Worm (Caenorhabditis elegans) whole organism, L3 larva: ENCODE data around the gene inx-10.

Experiments used
- R02D3.7 ChIP-seq: fragments of 150-350 bp; optimal IDR thresholded peaks from 2 replicates; lab custom pipeline; 2014; ENCODE audit warnings: missing biosample characterization, missing genetic modification characterization
- ZK546.5 ChIP-seq: sonication (generic microtip); optimal IDR thresholded peaks from 2 replicates; lab custom pipeline; 2017; ENCODE audit warnings: missing biosample characterization, missing genetic modification characterization
- aly-2 ChIP-seq: fragments of 150-350 bp; optimal IDR thresholded peaks from 2 replicates; lab custom pipeline; 2014; ENCODE audit warnings: missing biosample characterization, missing genetic modification characterization
- ama-1 ChIP-seq: fragments of 150-350 bp; optimal IDR thresholded peaks from 2 replicates; lab custom pipeline; 2018
- ceh-16 ChIP-seq: sonication (generic microtip); optimal IDR thresholded peaks from 2 replicates; lab custom pipeline; 2017; ENCODE audit warnings: missing biosample characterization, missing genetic modification characterization
- ceh-28 ChIP-seq: fragments of 150-350 bp; optimal IDR thresholded peaks from 2 replicates; lab custom pipeline; 2014; ENCODE audit warnings: missing biosample characterization, missing genetic modification reagents, missing genetic modification characterization
- ceh-82 ChIP-seq: fragments of 150-350 bp; optimal IDR thresholded peaks from 2 replicates; lab custom pipeline; 2014; ENCODE audit warnings: missing biosample characterization, missing genetic modification characterization
- ceh-9 ChIP-seq: sonication (generic microtip); optimal IDR thresholded peaks from 2 replicates; lab custom pipeline; 2018; ENCODE audit warnings: missing biosample characterization, missing genetic modification characterization
- daf-12 ChIP-seq: fragments of 150-350 bp; optimal IDR thresholded peaks from 2 replicates; lab custom pipeline; 2014; ENCODE audit warnings: missing biosample characterization, missing genetic modification reagents, missing genetic modification characterization
- egl-27 ChIP-seq: sonication (generic microtip); optimal IDR thresholded peaks from 4 replicates; lab custom pipeline; 2017; ENCODE audit warnings: missing biosample characterization, missing genetic modification reagents, missing genetic modification characterization
- egl-5 ChIP-seq: fragments of 150-350 bp; optimal IDR thresholded peaks from 2 replicates; lab custom pipeline; 2017; ENCODE audit warnings: missing biosample characterization, missing genetic modification reagents, missing genetic modification characterization, inconsistent platforms
- elt-1 ChIP-seq: fragments of 150-350 bp; optimal IDR thresholded peaks from 2 replicates; lab custom pipeline; 2014; ENCODE audit warnings: missing biosample characterization, missing genetic modification characterization
- eor-1 ChIP-seq, 2 experiments: fragments of 150-350 bp; optimal IDR thresholded peaks; 2 replicates each; lab custom pipeline; 2014 to 2018; ENCODE audit warnings: missing biosample characterization in 2 of 2, missing genetic modification characterization in 2 of 2
- fkh-10 ChIP-seq: sonication (generic microtip); optimal IDR thresholded peaks from 2 replicates; lab custom pipeline; 2017; ENCODE audit warnings: missing biosample characterization, missing genetic modification reagents, missing genetic modification characterization
- fos-1 ChIP-seq: fragments of 150-350 bp; optimal IDR thresholded peaks from 2 replicates; lab custom pipeline; 2014; ENCODE audit warnings: missing biosample characterization, missing genetic modification characterization
- hmg-11 ChIP-seq: sonication (generic microtip); optimal IDR thresholded peaks from 2 replicates; lab custom pipeline; 2016; ENCODE audit warnings: missing genetic modification characterization, missing compliant biosample characterization
- lsy-12 ChIP-seq: sonication (generic microtip); optimal IDR thresholded peaks from 2 replicates; lab custom pipeline; 2016; ENCODE audit warnings: mild to moderate bottlenecking, missing genetic modification characterization, missing compliant biosample characterization
- mdl-1 ChIP-seq: fragments of 150-350 bp; optimal IDR thresholded peaks from 2 replicates; lab custom pipeline; 2014; ENCODE audit warnings: missing biosample characterization, missing genetic modification characterization
- nfya-1 ChIP-seq: sonication (generic microtip); optimal IDR thresholded peaks from 2 replicates; lab custom pipeline; 2017; ENCODE audit warnings: missing genetic modification characterization, mild to moderate bottlenecking, missing compliant biosample characterization, antibody characterized with exemption, moderate library complexity; ENCODE audit not compliant: insufficient read depth
- nhr-12 ChIP-seq: fragments of 150-350 bp; optimal IDR thresholded peaks from 2 replicates; lab custom pipeline; 2014; ENCODE audit warnings: missing biosample characterization, missing genetic modification characterization
- nhr-23 ChIP-seq: fragments of 150-350 bp; optimal IDR thresholded peaks from 2 replicates; lab custom pipeline; 2014; ENCODE audit warnings: missing biosample characterization, missing genetic modification reagents, missing genetic modification characterization
- nhr-237 ChIP-seq: fragments of 150-350 bp; optimal IDR thresholded peaks from 2 replicates; lab custom pipeline; 2014; ENCODE audit warnings: missing biosample characterization, missing genetic modification characterization
- nhr-25 ChIP-seq: sonication (generic microtip); optimal IDR thresholded peaks from 2 replicates; lab custom pipeline; 2017; ENCODE audit warnings: missing biosample characterization, missing genetic modification characterization
- nhr-28 ChIP-seq: fragments of 150-350 bp; optimal IDR thresholded peaks from 2 replicates; lab custom pipeline; 2014; ENCODE audit warnings: missing biosample characterization, missing genetic modification characterization
- nhr-43 ChIP-seq: sonication (generic microtip); optimal IDR thresholded peaks from 2 replicates; lab custom pipeline; 2016; ENCODE audit warnings: mild to moderate bottlenecking, missing genetic modification characterization, missing compliant biosample characterization; ENCODE audit not compliant: poor library complexity, severe bottlenecking
- nhr-67 ChIP-seq: fragments of 150-350 bp; optimal IDR thresholded peaks from 2 replicates; lab custom pipeline; 2014; ENCODE audit warnings: missing biosample characterization, missing genetic modification characterization
- nhr-76 ChIP-seq: fragments of 150-350 bp; sonication (generic microtip); optimal IDR thresholded peaks from 5 replicates; lab custom pipeline; 2014; ENCODE audit warnings: missing biosample characterization, missing genetic modification characterization
- nhr-77 ChIP-seq: fragments of 150-350 bp; optimal IDR thresholded peaks from 2 replicates; lab custom pipeline; 2014; ENCODE audit warnings: missing biosample characterization, missing genetic modification characterization
- pha-4 ChIP-seq: fragments of 150-350 bp; optimal IDR thresholded peaks from 2 replicates; lab custom pipeline; 2014; ENCODE audit warnings: missing biosample characterization, missing genetic modification reagents, missing genetic modification characterization
- pqm-1 ChIP-seq: fragments of 150-350 bp; optimal IDR thresholded peaks from 2 replicates; lab custom pipeline; 2017; ENCODE audit warnings: missing biosample characterization, missing genetic modification characterization, inconsistent platforms
- skn-1 ChIP-seq: fragments of 150-350 bp; optimal IDR thresholded peaks from 2 replicates; lab custom pipeline; 2014; ENCODE audit warnings: missing biosample characterization, missing genetic modification characterization
- snpc-4 ChIP-seq: fragments of 150-350 bp; optimal IDR thresholded peaks from 2 replicates; lab custom pipeline; 2014; ENCODE audit warnings: missing biosample characterization, missing genetic modification characterization
- tbx-2 ChIP-seq: sonication (generic microtip); optimal IDR thresholded peaks from 2 replicates; lab custom pipeline; 2016; ENCODE audit warnings: mild to moderate bottlenecking, missing genetic modification characterization, missing compliant biosample characterization
- unc-39 ChIP-seq: sonication (generic microtip); optimal IDR thresholded peaks from 4 replicates; lab custom pipeline; 2017; ENCODE audit warnings: missing biosample characterization, missing genetic modification characterization
- unc-62 ChIP-seq: fragments of 150-350 bp; sonication (generic microtip); optimal IDR thresholded peaks from 4 replicates; lab custom pipeline; 2014; ENCODE audit warnings: missing biosample characterization, missing genetic modification reagents, missing genetic modification characterization
- zag-1 ChIP-seq: fragments of 150-350 bp; optimal IDR thresholded peaks from 2 replicates; lab custom pipeline; 2014; ENCODE audit warnings: missing biosample characterization, missing genetic modification characterization
- ztf-11 ChIP-seq: fragments of 150-350 bp; optimal IDR thresholded peaks from 2 replicates; lab custom pipeline; 2014; ENCODE audit warnings: missing biosample characterization, missing genetic modification characterization
- ztf-4 ChIP-seq: fragments of 150-350 bp; optimal IDR thresholded peaks from 2 replicates; lab custom pipeline; 2014; ENCODE audit warnings: missing biosample characterization, missing genetic modification characterization

inx-10 gene

DNA sequence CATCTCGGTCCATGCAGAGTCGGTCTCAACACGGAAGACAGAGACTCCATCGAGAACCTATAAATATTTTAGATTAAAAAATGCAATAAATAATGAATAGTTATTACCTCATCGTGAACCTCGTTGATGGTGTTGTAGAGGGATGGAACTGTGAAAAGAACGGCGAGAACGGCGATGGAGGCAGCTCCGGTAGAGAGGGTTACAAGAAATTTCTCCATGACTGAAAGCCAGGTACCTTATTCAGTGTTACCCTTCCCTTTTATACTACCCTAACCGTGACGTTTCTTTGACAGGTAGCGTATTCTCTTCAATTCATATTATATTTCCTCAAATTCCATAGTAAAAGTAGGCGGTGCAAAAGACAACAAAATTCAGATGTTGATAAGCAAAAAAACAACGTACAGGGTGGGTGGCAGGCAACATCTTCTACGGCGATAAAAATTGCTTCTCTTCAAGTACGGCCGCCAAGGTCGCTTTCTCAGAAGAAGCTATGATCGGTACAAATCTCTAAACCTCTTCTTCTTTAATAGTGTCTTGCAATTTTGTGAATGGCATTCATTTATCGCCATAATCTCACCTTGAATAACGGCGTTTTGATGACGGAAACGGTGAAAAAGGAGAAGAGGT lies 42.1 kb downstream of the inx-10 start, which contains the start of gene col-10:
col-10 (minus strand) TSS at position 235 of the 627 bp plus-strand sequence.
- TF ChIP-seq nhr-23 (tag; lab: Kevin White, UChicago), result no peak
- TF ChIP-seq nhr-237 (tag; lab: Kevin White, UChicago), result no peak
- TF ChIP-seq ztf-4 (tag; lab: Kevin White, UChicago), result no peak
- no peak for TF ChIP-seq ceh-82 (tag; lab: Kevin White, UChicago)
- peak; percentile 15 for TF ChIP-seq egl-27
- TF ChIP-seq elt-1 (tag; lab: Kevin White, UChicago), result peak; percentile 56
- TF ChIP-seq fos-1 (tag; lab: Kevin White, UChicago), result no peak
- TF ChIP-seq nhr-25 (tag; lab: Kevin White, UChicago), result peak; percentile 86
- peak; percentile 65 for TF ChIP-seq nhr-43 (tag; lab: Kevin White, UChicago)
- TF ChIP-seq ama-1 (lab: Kevin White, UChicago), result peak; percentile 85
- TF ChIP-seq nhr-76 (tag; lab: Kevin White, UChicago), result no peak
- TF ChIP-seq, all 47 proteins: peak for 5

DNA sequence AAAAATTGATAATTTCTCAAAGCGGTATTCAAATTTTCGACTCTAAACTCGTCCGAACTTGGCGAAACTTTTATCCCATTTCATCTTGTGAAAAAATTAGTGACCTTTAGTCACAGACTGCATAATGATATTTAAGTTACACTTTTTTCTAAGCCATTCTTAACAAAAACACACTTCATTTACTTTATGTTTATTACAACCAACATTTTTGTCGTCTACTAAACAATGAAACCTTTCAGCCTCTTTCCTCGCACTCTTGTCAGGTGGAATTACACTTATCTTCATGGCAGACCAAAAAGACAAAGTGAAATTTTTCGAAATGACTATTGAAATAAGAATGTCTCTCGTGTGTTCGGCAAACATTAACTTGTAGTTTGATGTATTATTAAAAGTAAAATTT lies 43.4 kb downstream of the inx-10 start:
- TF ChIP-seq lsy-12 (tag; lab: Kevin White, UChicago) (no peak), pha-4 (no peak), eor-1 (tag; optimal IDR thresholded peaks at IDR 0.05; lab: Kevin White, UChicago) (no peak), nfya-1 (tag; lab: Kevin White, UChicago) (no peak), unc-39 (no peak), ceh-28 (tag; lab: Kevin White, UChicago) (no peak), skn-1 (tag; lab: Kevin White, UChicago) (no peak), tbx-2 (no peak), ZK546.5 (tag; lab: Kevin White, UChicago) (no peak), elt-1 (tag; lab: Kevin White, UChicago) (no peak), aly-2 (no peak), nhr-43 (tag; lab: Kevin White, UChicago) (peak; percentile 50), zag-1 (tag; lab: Kevin White, UChicago) (no peak), ama-1 (lab: Kevin White, UChicago) (peak; percentile 89), mdl-1 (tag; lab: Kevin White, UChicago) (no peak), R02D3.7 (tag; lab: Kevin White, UChicago) (peak; percentile 1), fos-1 (tag; lab: Kevin White, UChicago) (no peak), egl-5 (no peak), ztf-4 (tag; lab: Kevin White, UChicago) (peak; percentile 9), nhr-67 (tag; lab: Kevin White, UChicago) (no peak), nhr-25 (tag; lab: Kevin White, UChicago) (peak; percentile 93), ceh-82 (tag; lab: Kevin White, UChicago) (no peak)

DNA sequence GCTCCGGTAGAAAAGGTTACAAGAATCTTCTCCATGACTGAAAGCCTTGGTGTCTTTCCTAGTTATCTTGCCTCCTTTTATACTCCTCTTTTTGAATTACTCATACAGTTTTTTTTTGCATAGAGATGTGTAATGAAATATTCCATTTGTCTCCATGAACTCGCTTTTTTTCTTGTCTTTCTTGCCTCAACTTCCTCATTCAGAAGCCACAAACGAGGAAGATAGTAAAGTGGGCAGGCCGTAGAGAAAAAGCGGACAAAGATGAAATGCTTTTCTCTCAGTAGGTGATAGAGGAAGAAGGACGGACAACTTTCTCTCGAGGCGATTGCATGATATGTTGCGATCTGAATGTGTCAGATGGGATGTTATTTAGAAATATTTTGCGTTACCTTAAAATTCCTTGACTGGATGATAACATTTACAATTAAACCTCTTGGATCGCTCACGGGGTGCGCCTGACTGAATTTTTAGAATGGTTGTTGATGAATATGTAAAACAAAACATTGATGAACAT lies 44.3 kb downstream of the inx-10 start, which contains the start of gene col-145:
col-145 (minus strand) TSS at position 51 of the 514 bp plus-strand sequence.
- TF ChIP-seq unc-39 (no peak), ceh-28 (tag; lab: Kevin White, UChicago) (no peak), nhr-23 (tag; lab: Kevin White, UChicago) (peak; percentile 1), nhr-25 (tag; lab: Kevin White, UChicago) (peak; percentile 47), egl-27 (peak; percentile 61), R02D3.7 (tag; lab: Kevin White, UChicago) (no peak), ceh-82 (tag; lab: Kevin White, UChicago) (no peak), ceh-16 (no peak)

DNA sequence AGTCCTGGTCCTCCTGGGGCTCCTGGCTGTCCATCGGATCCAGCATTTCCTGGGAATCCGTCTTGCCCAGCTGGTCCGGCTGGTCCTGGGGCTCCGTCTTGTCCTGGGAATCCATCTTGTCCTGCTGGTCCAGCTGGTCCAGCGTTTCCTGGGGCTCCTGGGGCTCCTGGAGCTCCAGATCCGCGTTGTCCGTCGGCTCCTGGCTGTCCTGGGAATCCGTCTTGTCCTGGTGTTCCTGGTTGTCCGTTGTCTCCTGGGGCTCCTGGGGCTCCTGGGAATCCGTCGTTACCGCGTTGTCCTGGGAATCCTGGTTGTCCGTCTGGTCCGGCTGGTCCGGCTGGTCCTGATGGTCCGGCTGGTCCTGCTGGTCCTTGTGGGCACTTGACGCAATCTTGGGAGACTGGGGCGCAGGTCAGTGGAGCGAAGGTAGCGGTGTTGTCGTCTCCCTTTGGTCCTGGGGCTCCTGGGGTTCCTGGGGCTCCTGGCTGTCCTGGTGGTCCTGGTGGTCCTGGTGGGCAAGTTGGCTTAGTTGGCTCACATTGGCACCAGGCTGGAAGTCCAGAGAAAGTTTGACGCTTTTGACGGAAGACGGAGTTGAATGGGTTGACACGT lies 45.1 kb downstream of the inx-10 start:
- TF ChIP-seq daf-12 (tag; lab: Kevin White, UChicago) (no peak), ZK546.5 (tag; lab: Kevin White, UChicago) (no peak), lsy-12 (tag; lab: Kevin White, UChicago) (no peak), ztf-11 (tag; lab: Kevin White, UChicago) (no peak)

DNA sequence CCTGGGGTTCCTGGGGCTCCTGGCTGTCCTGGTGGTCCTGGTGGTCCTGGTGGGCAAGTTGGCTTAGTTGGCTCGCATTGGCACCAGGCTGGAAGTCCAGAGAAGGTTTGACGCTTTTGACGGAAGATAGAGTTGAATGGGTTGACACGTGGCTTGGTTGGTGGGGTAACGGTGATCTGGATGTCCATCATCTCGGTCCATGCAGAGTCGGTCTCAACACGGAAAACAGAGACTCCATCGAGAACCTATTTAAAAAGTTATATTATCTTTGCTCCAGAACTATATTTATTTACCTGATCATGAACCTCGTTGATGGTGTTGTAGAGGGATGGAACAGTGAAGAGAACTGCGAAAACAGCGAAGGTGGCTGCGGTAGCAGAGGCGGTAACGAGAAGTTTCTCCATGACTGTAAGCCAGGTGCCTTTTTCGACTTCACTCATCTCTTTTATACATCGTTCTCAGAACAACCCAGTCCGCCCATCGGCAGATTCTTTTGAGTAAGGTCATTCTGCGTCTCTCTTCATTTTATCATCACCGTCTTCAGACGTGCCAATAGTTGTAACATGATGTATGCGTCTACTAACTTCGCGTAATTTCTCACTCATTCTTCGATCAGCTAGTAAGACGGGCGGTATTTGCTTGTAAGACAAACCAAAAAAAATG lies 46.9 kb downstream of the inx-10 start, which contains the start of gene col-144:
col-144 (minus strand) TSS at position 419 of the 663 bp plus-strand sequence.
- TF ChIP-seq daf-12 (tag; lab: Kevin White, UChicago) (no peak), nhr-23 (tag; lab: Kevin White, UChicago) (no peak), nhr-67 (tag; lab: Kevin White, UChicago) (no peak), pqm-1 (tag; lab: Kevin White, UChicago) (no peak), ceh-28 (tag; lab: Kevin White, UChicago) (no peak), ztf-11 (tag; lab: Kevin White, UChicago) (no peak), eor-1 (tag; optimal IDR thresholded peaks at IDR 0.05; lab: Kevin White, UChicago) (no peak), egl-27 (no peak), nhr-77 (tag; lab: Kevin White, UChicago) (no peak), nhr-28 (no peak), ceh-9 (tag; lab: Kevin White, UChicago) (no peak), unc-62 (GFP tag; lab: Kevin White, UChicago) (no peak), nhr-25 (tag; lab: Kevin White, UChicago) (peak; percentile 70), nhr-43 (tag; lab: Kevin White, UChicago) (peak; percentile 57), nhr-12 (tag; lab: Kevin White, UChicago) (no peak), nfya-1 (tag; lab: Kevin White, UChicago) (peak; percentile 17), snpc-4 (tag; lab: Kevin White, UChicago) (no peak), fkh-10 (GFP tag; lab: Kevin White, UChicago) (no peak), mdl-1 (tag; lab: Kevin White, UChicago) (no peak), ztf-4 (tag; lab: Kevin White, UChicago) (no peak), nhr-237 (tag; lab: Kevin White, UChicago) (no peak), hmg-11 (no peak)
